Fruit fly (Drosophila melanogaster) whole organism, prepupa: ENCODE data around the gene amon.
A peak's percentile ranks its signal among the peaks of the same experiment; 100 is the strongest.

Experiments
- Blimp-1 ChIP-seq: fragments of 200-800 bp; sonication (Bioruptor generic); optimal IDR thresholded peaks from 3 replicates; lab custom pipeline; 2017; ENCODE audit warnings: missing biosample characterization, missing genetic modification characterization, mild to moderate bottlenecking, moderate library complexity, missing genetic modification reagents
- CG10631 ChIP-seq: fragments of 200-800 bp; sonication (Bioruptor generic); optimal IDR thresholded peaks from 2 replicates; lab custom pipeline; 2016; ENCODE audit warnings: missing biosample characterization, missing genetic modification characterization
- CG10669 ChIP-seq: fragments of 200-800 bp; sonication (Bioruptor generic); optimal IDR thresholded peaks from 3 replicates; lab custom pipeline; 2018; ENCODE audit warnings: missing biosample characterization, mild to moderate bottlenecking, missing genetic modification characterization, moderate library complexity
- CG11294 ChIP-seq: fragments of 200-800 bp; sonication (Bioruptor generic); IDR thresholded peaks from 2 replicates; pipeline ENCODE4 v1.3.6; 2022; ENCODE audit warnings: missing biosample characterization, missing genetic modification characterization
- CG11762 ChIP-seq: fragments of 200-800 bp; sonication (Bioruptor generic); optimal IDR thresholded peaks from 3 replicates; lab custom pipeline; 2016; ENCODE audit warnings: missing biosample characterization, missing genetic modification characterization; ENCODE audit not compliant: insufficient read depth
- CG11902 ChIP-seq: fragments of 200-800 bp; sonication (Bioruptor generic); optimal IDR thresholded peaks from 3 replicates; lab custom pipeline; 2016; ENCODE audit warnings: missing biosample characterization, missing genetic modification characterization
- CG15336 ChIP-seq: fragments of 200-800 bp; sonication (Bioruptor generic); IDR thresholded peaks from 2 replicates; pipeline ENCODE4 v1.3.6; 2022; ENCODE audit warnings: missing biosample characterization, missing genetic modification characterization
- CG1621 ChIP-seq: fragments of 200-800 bp; sonication (Bioruptor generic); optimal IDR thresholded peaks from 3 replicates; lab custom pipeline; 2018; ENCODE audit warnings: missing biosample characterization, mild to moderate bottlenecking, missing genetic modification characterization
- CG3032 ChIP-seq: fragments of 200-800 bp; optimal IDR thresholded peaks from 2 replicates; lab custom pipeline; 2019; ENCODE audit warnings: missing biosample characterization, mild to moderate bottlenecking, missing genetic modification characterization, moderate library complexity
- CG32006 ChIP-seq: fragments of 200-800 bp; sonication (Bioruptor generic); optimal IDR thresholded peaks from 3 replicates; lab custom pipeline; 2017; ENCODE audit warnings: missing biosample characterization, mild to moderate bottlenecking, missing genetic modification characterization
- CG34406 ChIP-seq: fragments of 200-800 bp; sonication (Bioruptor generic); optimal IDR thresholded peaks from 3 replicates; lab custom pipeline; 2016; ENCODE audit warnings: missing biosample characterization, missing genetic modification characterization
- CG3919 ChIP-seq: fragments of 200-800 bp; sonication (Bioruptor generic); optimal IDR thresholded peaks from 3 replicates; lab custom pipeline; 2016; ENCODE audit warnings: missing biosample characterization, missing genetic modification characterization
- CG4318 ChIP-seq: fragments of 200-800 bp; sonication (Bioruptor generic); optimal IDR thresholded peaks from 3 replicates; lab custom pipeline; 2017; ENCODE audit warnings: missing biosample characterization, mild to moderate bottlenecking, missing genetic modification characterization
- CG6163 ChIP-seq: fragments of 200-800 bp; sonication (Bioruptor generic); IDR thresholded peaks from 3 replicates; pipeline ENCODE4 v1.3.6; 2022; ENCODE audit warnings: missing biosample characterization, missing genetic modification characterization
- CG6276 ChIP-seq: fragments of 200-800 bp; sonication (Bioruptor generic); optimal IDR thresholded peaks from 2 replicates; lab custom pipeline; 2017; ENCODE audit warnings: missing biosample characterization, mild to moderate bottlenecking, missing genetic modification characterization
- CG6808 ChIP-seq: fragments of 200-800 bp; sonication (Bioruptor generic); optimal IDR thresholded peaks from 3 replicates; lab custom pipeline; 2017; ENCODE audit warnings: missing biosample characterization, missing genetic modification characterization, mild to moderate bottlenecking, moderate library complexity, missing genetic modification reagents
- CG7368 ChIP-seq: fragments of 200-800 bp; sonication (Bioruptor generic); optimal IDR thresholded peaks from 3 replicates; lab custom pipeline; 2016; ENCODE audit warnings: missing biosample characterization, missing genetic modification characterization
- CG8119 ChIP-seq: fragments of 200-800 bp; sonication (Bioruptor generic); IDR thresholded peaks from 3 replicates; pipeline ENCODE4 v1.3.6; 2022; ENCODE audit warnings: missing biosample characterization, missing genetic modification characterization
- CG8319 ChIP-seq: fragments of 200-800 bp; sonication (Bioruptor generic); optimal IDR thresholded peaks from 3 replicates; lab custom pipeline; 2016; ENCODE audit warnings: missing biosample characterization, missing genetic modification characterization
- CG8632 ChIP-seq: fragments of 200-800 bp; sonication (Bioruptor generic); optimal IDR thresholded peaks from 3 replicates; lab custom pipeline; 2016; ENCODE audit warnings: missing biosample characterization, missing genetic modification characterization
- CG9139 ChIP-seq: fragments of 200-800 bp; sonication (Bioruptor generic); optimal IDR thresholded peaks from 3 replicates; lab custom pipeline; 2017; ENCODE audit warnings: missing biosample characterization, mild to moderate bottlenecking, missing genetic modification characterization
- Eip93F ChIP-seq: fragments of 200-800 bp; sonication (Bioruptor generic); optimal IDR thresholded peaks from 2 replicates; lab custom pipeline; 2016; ENCODE audit warnings: missing biosample characterization, mild to moderate bottlenecking, missing genetic modification characterization
- Ets21C ChIP-seq: fragments of 200-800 bp; sonication (Bioruptor generic); optimal IDR thresholded peaks from 3 replicates; lab custom pipeline; 2016; ENCODE audit warnings: missing biosample characterization, missing genetic modification characterization
- Ets96B ChIP-seq: fragments of 200-800 bp; optimal IDR thresholded peaks from 2 replicates; lab custom pipeline; 2019; ENCODE audit warnings: missing biosample characterization, mild to moderate bottlenecking, missing genetic modification characterization, moderate library complexity
- Gug ChIP-seq: fragments of 200-800 bp; sonication (Bioruptor generic); IDR thresholded peaks from 2 replicates; pipeline ENCODE4 v1.3.6; 2022; ENCODE audit warnings: missing biosample characterization, missing genetic modification characterization
- Hr38 ChIP-seq: sonication (Bioruptor generic); optimal IDR thresholded peaks from 2 replicates; lab custom pipeline; 2016; ENCODE audit warnings: missing biosample characterization, missing genetic modification characterization
- Hr4 ChIP-seq: fragments of 200-800 bp; sonication (Bioruptor generic); optimal IDR thresholded peaks from 3 replicates; lab custom pipeline; 2016; ENCODE audit warnings: missing biosample characterization, missing genetic modification characterization
- Lpt ChIP-seq: fragments of 200-800 bp; sonication (Bioruptor generic); optimal IDR thresholded peaks from 3 replicates; lab custom pipeline; 2016; ENCODE audit warnings: missing biosample characterization, missing genetic modification characterization
- Met ChIP-seq: fragments of 200-800 bp; sonication (Bioruptor generic); optimal IDR thresholded peaks from 3 replicates; lab custom pipeline; 2016; ENCODE audit warnings: missing biosample characterization, missing genetic modification characterization
- OdsH ChIP-seq: fragments of 200-800 bp; sonication (Bioruptor generic); optimal IDR thresholded peaks from 3 replicates; lab custom pipeline; 2016; ENCODE audit warnings: missing biosample characterization, missing genetic modification characterization
- Smox ChIP-seq: fragments of 200-800 bp; sonication (Bioruptor generic); optimal IDR thresholded peaks from 3 replicates; lab custom pipeline; 2016; ENCODE audit warnings: missing biosample characterization, missing genetic modification characterization
- Sox102F ChIP-seq: fragments of 200-800 bp; sonication (Bioruptor generic); optimal IDR thresholded peaks from 2 replicates; lab custom pipeline; 2016; ENCODE audit warnings: missing biosample characterization, mild to moderate bottlenecking, missing genetic modification characterization
- Sox14 ChIP-seq: fragments of 200-800 bp; sonication (Bioruptor generic); optimal IDR thresholded peaks from 3 replicates; lab custom pipeline; 2016; ENCODE audit warnings: missing biosample characterization, missing genetic modification characterization
- acj6 ChIP-seq: fragments of 200-800 bp; sonication (Bioruptor generic); optimal IDR thresholded peaks from 3 replicates; lab custom pipeline; 2016; ENCODE audit warnings: missing biosample characterization, missing genetic modification characterization
- cyc ChIP-seq: fragments of 200-800 bp; sonication (Bioruptor generic); optimal IDR thresholded peaks from 3 replicates; lab custom pipeline; 2016; ENCODE audit warnings: missing biosample characterization, missing genetic modification characterization
- dac ChIP-seq: fragments of 200-800 bp; sonication (Bioruptor generic); optimal IDR thresholded peaks from 2 replicates; lab custom pipeline; 2017; ENCODE audit warnings: missing biosample characterization, mild to moderate bottlenecking, missing genetic modification characterization
- dsx ChIP-seq: fragments of 200-800 bp; optimal IDR thresholded peaks from 3 replicates; lab custom pipeline; 2019; ENCODE audit warnings: missing biosample characterization, mild to moderate bottlenecking, missing genetic modification characterization, moderate library complexity; ENCODE audit not compliant: poor library complexity, severe bottlenecking
- eg ChIP-seq: fragments of 200-800 bp; sonication (Bioruptor generic); IDR thresholded peaks from 3 replicates; pipeline ENCODE4 v1.3.6; 2022; ENCODE audit warnings: missing biosample characterization, missing genetic modification characterization
- esn ChIP-seq: fragments of 200-800 bp; sonication (Bioruptor generic); optimal IDR thresholded peaks from 2 replicates; lab custom pipeline; 2016; ENCODE audit warnings: missing biosample characterization, mild to moderate bottlenecking, missing genetic modification characterization, moderate library complexity
- fd59A ChIP-seq: fragments of 200-800 bp; sonication (Bioruptor generic); optimal IDR thresholded peaks from 2 replicates; lab custom pipeline; 2017; ENCODE audit warnings: missing biosample characterization, mild to moderate bottlenecking, missing genetic modification characterization, missing genetic modification reagents
- fd85E ChIP-seq: fragments of 200-800 bp; sonication (Bioruptor generic); optimal IDR thresholded peaks from 3 replicates; lab custom pipeline; 2016; ENCODE audit warnings: missing biosample characterization, missing genetic modification characterization
- lz ChIP-seq: fragments of 200-800 bp; sonication (Bioruptor generic); optimal IDR thresholded peaks from 3 replicates; lab custom pipeline; 2016; ENCODE audit warnings: missing biosample characterization, missing genetic modification characterization
- net ChIP-seq: fragments of 200-800 bp; sonication (Bioruptor generic); optimal IDR thresholded peaks from 3 replicates; lab custom pipeline; 2016; ENCODE audit warnings: missing biosample characterization, missing genetic modification characterization
- pdm3 ChIP-seq: fragments of 200-800 bp; sonication (Bioruptor generic); optimal IDR thresholded peaks from 3 replicates; lab custom pipeline; 2016; ENCODE audit warnings: missing biosample characterization, missing genetic modification characterization
- salr ChIP-seq, 2 experiments: fragments of 200-800 bp; sonication (Bioruptor generic); optimal IDR thresholded peaks; 3 replicates each; lab custom pipeline; 2016 to 2018; ENCODE audit warnings: missing biosample characterization in 2 of 2, missing genetic modification characterization in 2 of 2, mild to moderate bottlenecking in 1 of 2
- spab ChIP-seq: fragments of 200-800 bp; sonication (Bioruptor generic); optimal IDR thresholded peaks from 2 replicates; lab custom pipeline; 2017; ENCODE audit warnings: missing biosample characterization, mild to moderate bottlenecking, missing genetic modification characterization, missing genetic modification reagents
- ss ChIP-seq, 2 experiments: fragments of 200-800 bp; sonication (Bioruptor generic); optimal IDR thresholded peaks; 2 replicates in 1 of 2; 3 replicates in 1 of 2; lab custom pipeline; 2017 to 2018; ENCODE audit warnings: mild to moderate bottlenecking in 2 of 2, missing biosample characterization in 2 of 2, missing genetic modification characterization in 2 of 2, moderate library complexity in 1 of 2
- topi ChIP-seq: fragments of 200-800 bp; sonication (Bioruptor generic); optimal IDR thresholded peaks from 3 replicates; lab custom pipeline; 2016; ENCODE audit warnings: missing biosample characterization, missing genetic modification characterization
- vri ChIP-seq: fragments of 200-800 bp; sonication (Bioruptor generic); optimal IDR thresholded peaks from 3 replicates; lab custom pipeline; 2016; ENCODE audit warnings: missing biosample characterization, mild to moderate bottlenecking, missing genetic modification characterization

amon gene

dm6 chr3R:26655416-26655945, 58.5 kb downstream of the amon start:
- TF ChIP-seq CG32006 (GFP tag; lab: Kevin White, UChicago) (no peak), vri (GFP tag; lab: Kevin White, UChicago) (no peak), dac (GFP tag; lab: Kevin White, UChicago) (no peak)

dm6 chr3R:26654594-26654993, 59.4 kb downstream of the amon start:
- TF ChIP-seq CG10631 (GFP tag; lab: Kevin White, UChicago) (peak; percentile 39), CG8119 (GFP tag; lab: Robert Waterston, UW) (peak; percentile 57; the same call in 2 of the 3 replicates), CG1621 (tag; lab: Kevin White, UChicago) (no peak), Lpt (no peak), CG34406 (GFP tag; lab: Kevin White, UChicago) (no peak), vri (GFP tag; lab: Kevin White, UChicago) (no peak), Blimp-1 (no peak), Hr4 (GFP tag; lab: Kevin White, UChicago) (peak; percentile 53), topi (GFP tag; lab: Kevin White, UChicago) (no peak), CG3919 (GFP tag; lab: Kevin White, UChicago) (peak; percentile 26), CG11902 (GFP tag; lab: Kevin White, UChicago) (no peak), esn (GFP tag; lab: Kevin White, UChicago) (no peak), dsx (GFP tag; lab: Kevin White, UChicago) (no peak), pdm3 (GFP tag; lab: Kevin White, UChicago) (peak; percentile 14), fd59A (GFP tag; lab: Kevin White, UChicago) (no peak), lz (GFP tag; lab: Kevin White, UChicago) (peak; percentile 4), Met (GFP tag; lab: Kevin White, UChicago) (no peak), CG11294 (GFP tag; lab: Robert Waterston, UW) (0 out of 2 replicates have a peak, but pooled peaks have one; percentile 7), CG9139 (no peak), CG6163 (GFP tag; lab: Robert Waterston, UW) (peak; percentile 45; the same call in 1 of the 3 replicates), Eip93F (GFP tag; lab: Kevin White, UChicago) (no peak), Smox (GFP tag; lab: Kevin White, UChicago) (no peak), CG11762 (peak; percentile 16), CG32006 (GFP tag; lab: Kevin White, UChicago) (peak; percentile 55), eg (GFP tag; lab: Robert Waterston, UW) (0 out of 3 replicates have a peak, but pooled peaks have one; percentile 13), Ets96B (tag; lab: Kevin White, UChicago) (no peak), CG6276 (GFP tag; lab: Kevin White, UChicago) (peak; percentile 25), Sox14 (GFP tag; lab: Kevin White, UChicago) (no peak), spab (GFP tag; lab: Kevin White, UChicago) (no peak), CG8319 (GFP tag; lab: Kevin White, UChicago) (no peak), salr (GFP tag; optimal IDR thresholded peaks at IDR 0.05; lab: Kevin White, UChicago) (no peak), Sox102F (GFP tag; lab: Kevin White, UChicago) (no peak), CG10669 (GFP tag; lab: Kevin White, UChicago) (no peak), CG7368 (GFP tag; lab: Kevin White, UChicago) (no peak), dac (GFP tag; lab: Kevin White, UChicago) (peak; percentile 3), CG15336 (GFP tag; lab: Robert Waterston, UW) (peak; percentile 47), acj6 (GFP tag; lab: Kevin White, UChicago) (peak; percentile 6), OdsH (GFP tag; lab: Kevin White, UChicago) (no peak), CG4318 (GFP tag; lab: Kevin White, UChicago) (no peak), CG3032 (tag; lab: Kevin White, UChicago) (no peak), Hr38 (no peak), net (no peak), ss (GFP tag; optimal IDR thresholded peaks at IDR 0.05; lab: Kevin White, UChicago) (no peak), Gug (GFP tag; lab: Robert Waterston, UW) (0 out of 2 replicates have a peak, but pooled peaks have one; percentile 37), CG8632 (GFP tag; lab: Kevin White, UChicago) (no peak), CG6808 (no peak), Ets21C (GFP tag; lab: Kevin White, UChicago) (no peak), fd85E (no peak), cyc (GFP tag; lab: Kevin White, UChicago) (peak; percentile 15)
